Worm (Caenorhabditis elegans) whole organism, L4 larva: ENCODE results near the gene M117.1.

Experiments
- ZK337.2 ChIP-seq: fragments of 200-800 bp; sonication (Bioruptor generic); IDR thresholded peaks from 2 replicates; pipeline ENCODE4 v1.3.6; 2022; ENCODE audit warnings: missing genetic modification reagents, missing genetic modification characterization, missing compliant biosample characterization
- aly-2 ChIP-seq: sonication (generic microtip); optimal IDR thresholded peaks from 2 replicates; lab custom pipeline; 2018; ENCODE audit warnings: missing biosample characterization, missing genetic modification characterization
- dmd-9 ChIP-seq: fragments of 200-800 bp; sonication (Bioruptor generic); IDR thresholded peaks from 2 replicates; pipeline ENCODE4 v1.3.6; 2022; ENCODE audit warnings: missing genetic modification reagents, missing genetic modification characterization, missing compliant biosample characterization
- fkh-10 ChIP-seq: fragments of 150-350 bp; optimal IDR thresholded peaks from 2 replicates; lab custom pipeline; 2014; ENCODE audit warnings: missing biosample characterization, missing genetic modification reagents, missing genetic modification characterization
- hlh-11 ChIP-seq: fragments of 200-800 bp; sonication (Bioruptor generic); optimal IDR thresholded peaks from 2 replicates; lab custom pipeline; 2018; ENCODE audit warnings: mild to moderate bottlenecking, missing genetic modification characterization, missing compliant biosample characterization
- lin-13 ChIP-seq: fragments of 150-350 bp; optimal IDR thresholded peaks from 2 replicates; lab custom pipeline; 2014; ENCODE audit warnings: missing biosample characterization, missing genetic modification reagents, missing genetic modification characterization
- lin-39 ChIP-seq: fragments of 150-350 bp; optimal IDR thresholded peaks from 2 replicates; lab custom pipeline; 2014; ENCODE audit warnings: missing biosample characterization, missing genetic modification reagents, missing genetic modification characterization
- madf-5 ChIP-seq, 2 experiments: fragments of 200-800 bp; sonication (Bioruptor generic); IDR thresholded peaks; 2 replicates each; pipeline ENCODE4 v1.3.6; 2022; ENCODE audit warnings: missing compliant biosample characterization in 2 of 2, missing genetic modification characterization in 2 of 2
- mdl-1 ChIP-seq, 2 experiments: fragments of 150-350 bp in 1 of 2; sonication (generic microtip) in 1 of 2; optimal IDR thresholded peaks; 2 replicates each; lab custom pipeline; 2014 to 2017; ENCODE audit warnings: missing biosample characterization in 2 of 2, missing genetic modification characterization in 2 of 2
- nhr-76 ChIP-seq: fragments of 150-350 bp; optimal IDR thresholded peaks from 2 replicates; lab custom pipeline; 2014; ENCODE audit warnings: missing biosample characterization, missing genetic modification characterization
- unc-39 ChIP-seq: sonication (generic microtip); optimal IDR thresholded peaks from 2 replicates; lab custom pipeline; 2017; ENCODE audit warnings: missing biosample characterization, missing genetic modification characterization
- unc-62 ChIP-seq, 3 experiments: fragments of 150-350 bp in 1 of 3; sonication (generic microtip); optimal IDR thresholded peaks in 2 of 3; peaks in 1 of 3; 1 replicate in 1 of 3; 2 replicates in 2 of 3; lab custom pipeline; 2014 to 2017; ENCODE audit warnings: missing biosample characterization in 3 of 3, missing genetic modification characterization in 3 of 3, missing genetic modification reagents in 3 of 3, missing genotype in 1 of 3
- zip-2 ChIP-seq: fragments of 150-350 bp; optimal IDR thresholded peaks from 2 replicates; lab custom pipeline; 2014; ENCODE audit warnings: missing biosample characterization, missing genetic modification characterization

DNA sequence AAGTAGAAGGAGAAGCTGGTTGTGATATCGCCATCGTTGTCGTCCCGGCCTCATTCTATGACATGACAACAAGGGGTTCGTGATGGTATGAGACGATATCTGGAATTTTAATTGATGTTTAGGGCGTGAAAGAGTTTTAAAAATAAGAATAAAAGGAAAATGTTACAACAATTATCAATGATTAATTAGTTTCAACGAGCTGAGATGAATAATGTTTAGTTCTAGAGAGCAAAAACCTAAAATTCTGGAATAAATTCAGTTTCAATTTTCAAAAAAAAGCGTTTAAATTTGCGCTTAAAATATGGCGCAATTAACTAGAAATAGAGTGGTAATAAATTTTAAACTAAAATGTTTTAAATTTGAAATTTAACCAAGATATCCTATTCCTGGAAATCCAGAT is 21.6 kb upstream of the M117.1 start, which contains the start of gene H01G02.3:
- no peak for TF ChIP-seq zip-2 (tag; lab: Kevin White, UChicago)
- no peak for TF ChIP-seq aly-2 (tag; lab: Kevin White, UChicago)
- TF ChIP-seq madf-5 (GFP tag; IDR thresholded peaks at IDR 0.05; lab: Robert Waterston, UW) = no peak
- TF ChIP-seq dmd-9 = no peak
- no peak for TF ChIP-seq unc-39 (tag; lab: Kevin White, UChicago)
- TF ChIP-seq lin-39 (tag; lab: Kevin White, UChicago) = no peak
- no peak for TF ChIP-seq nhr-76
- no peak for TF ChIP-seq lin-13 (GFP tag; lab: Kevin White, UChicago)
- no peak for TF ChIP-seq fkh-10 (GFP tag; lab: Kevin White, UChicago)
- no peak for TF ChIP-seq hlh-11 (tag; lab: Kevin White, UChicago)
- TF ChIP-seq ZK337.2 = no peak
- no peak for TF ChIP-seq mdl-1 (tag; optimal IDR thresholded peaks at IDR 0.05; lab: Kevin White, UChicago)
- no peak for TF ChIP-seq unc-62 (GFP tag; optimal IDR thresholded peaks at IDR 0.05 in 1 of 2; lab: Kevin White, UChicago)
- no peak for TF ChIP-seq unc-62 (tag; optimal IDR thresholded peaks at IDR 0.05; lab: Kevin White, UChicago)
